Fruit fly (Drosophila melanogaster): Measurements from ENCODE around the gene Zip71B.

Zip71B gene

DNA sequence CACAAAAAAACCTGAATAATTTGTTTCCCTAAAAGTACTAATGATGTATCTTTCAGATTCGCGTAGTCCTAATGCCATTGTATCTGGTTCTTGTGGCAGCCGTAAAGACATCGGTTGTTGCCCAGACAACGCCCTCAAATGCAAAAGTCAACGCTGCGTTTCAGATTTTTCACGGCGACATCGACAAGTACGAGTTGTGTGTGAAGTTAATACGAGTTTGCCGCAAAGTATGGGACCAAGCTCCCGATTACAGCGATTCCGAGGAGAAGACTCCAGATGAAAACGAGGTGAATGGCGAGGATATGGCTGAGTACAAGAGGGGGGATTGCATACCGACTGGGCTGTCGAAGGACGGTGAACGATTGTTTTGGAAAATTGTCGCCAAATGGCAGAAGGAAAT lies 12.1 kb upstream of the Zip71B start:
- TF ChIP-seq Eip93F (GFP tag; optimal IDR thresholded peaks at IDR 0.05) (no peak), svp (GFP tag) (peak; percentile 36), Ets96B (tag; optimal IDR thresholded peaks at IDR 0.05) (no peak), Gug (GFP tag; IDR thresholded peaks at IDR 0.05) (no peak), fd85E (GFP tag; optimal IDR thresholded peaks at IDR 0.05) (no peak)

DNA sequence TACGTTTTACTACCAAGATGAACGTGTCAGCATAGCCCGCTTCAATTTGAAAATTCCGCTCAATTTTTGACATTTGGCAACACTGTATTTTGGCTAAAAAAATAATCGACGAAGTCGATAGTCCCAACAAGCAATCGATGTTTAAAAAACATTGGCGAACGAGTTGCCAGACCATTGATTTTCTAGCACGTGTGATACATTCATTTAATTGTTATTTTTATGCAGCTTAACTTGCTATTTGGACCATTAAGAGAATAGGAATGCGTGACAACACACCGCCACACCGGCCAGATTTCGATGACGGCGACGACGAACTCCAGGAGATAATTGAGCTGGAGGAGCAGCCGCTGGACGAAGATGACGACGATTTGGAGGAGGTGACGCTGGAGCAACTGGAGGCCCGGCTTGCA lies 9.4 kb upstream of the Zip71B start, which contains the start of gene CG5114:
Gene CG5114, plus strand, starts transcription at position 161 of the 410 bp plus-strand sequence.
- TF ChIP-seq fd85E (GFP tag; optimal IDR thresholded peaks at IDR 0.05) (no peak), CG10669 (GFP tag; optimal IDR thresholded peaks at IDR 0.05) (no peak), CG32006 (GFP tag; optimal IDR thresholded peaks at IDR 0.05) (no peak), CG15336 (GFP tag; IDR thresholded peaks at IDR 0.05) (no peak), esn (GFP tag; optimal IDR thresholded peaks at IDR 0.05) (peak; percentile 21), CG7368 (GFP tag; optimal IDR thresholded peaks at IDR 0.05) (no peak), vri (GFP tag; optimal IDR thresholded peaks at IDR 0.05) (no peak), CG8319 (GFP tag; optimal IDR thresholded peaks at IDR 0.05) (no peak), CG3032 (tag; optimal IDR thresholded peaks at IDR 0.05) (peak; percentile 5), CG1621 (tag; optimal IDR thresholded peaks at IDR 0.05) (no peak), Eip75B (GFP tag; optimal IDR thresholded peaks at IDR 0.05) (no peak), fd59A (GFP tag; optimal IDR thresholded peaks at IDR 0.05) (no peak), dac (GFP tag; optimal IDR thresholded peaks at IDR 0.05) (no peak), CG8632 (GFP tag; optimal IDR thresholded peaks at IDR 0.05) (no peak), lz (GFP tag; optimal IDR thresholded peaks at IDR 0.05) (peak; percentile 38), Ets96B (tag; optimal IDR thresholded peaks at IDR 0.05) (no peak), Lpt (GFP tag; optimal IDR thresholded peaks at IDR 0.05) (no peak), CG11902 (GFP tag; optimal IDR thresholded peaks at IDR 0.05) (no peak), Smox (GFP tag; optimal IDR thresholded peaks at IDR 0.05) (no peak), CG8119 (GFP tag; IDR thresholded peaks at IDR 0.05) (no peak), Hr38 (GFP tag; optimal IDR thresholded peaks at IDR 0.05) (no peak), CG6792 (GFP tag; optimal IDR thresholded peaks at IDR 0.05) (no peak), Sox15 (GFP tag; optimal IDR thresholded peaks at IDR 0.05) (no peak), fkh (GFP tag; optimal IDR thresholded peaks at IDR 0.05) (no peak), net (GFP tag; optimal IDR thresholded peaks at IDR 0.05) (no peak), salr (GFP tag; optimal IDR thresholded peaks at IDR 0.05) (no peak), CG34406 (GFP tag; optimal IDR thresholded peaks at IDR 0.05) (no peak), Met (GFP tag; optimal IDR thresholded peaks at IDR 0.05) (no peak), cyc (GFP tag; optimal IDR thresholded peaks at IDR 0.05) (peak; percentile 23), Ets21C (GFP tag; optimal IDR thresholded peaks at IDR 0.05) (no peak), CG6808 (GFP tag; optimal IDR thresholded peaks at IDR 0.05) (no peak), spab (GFP tag; optimal IDR thresholded peaks at IDR 0.05) (no peak), Hr39 (GFP tag; optimal IDR thresholded peaks at IDR 0.05) (peak; percentile 3), CG6854 (GFP tag; optimal IDR thresholded peaks at IDR 0.05) (no peak), CG9139 (GFP tag; optimal IDR thresholded peaks at IDR 0.05) (no peak), CG10631 (GFP tag; optimal IDR thresholded peaks at IDR 0.05) (no peak), Blimp-1 (GFP tag; optimal IDR thresholded peaks at IDR 0.05) (no peak), Sox14 (GFP tag; optimal IDR thresholded peaks at IDR 0.05) (peak; percentile 40), CG4318 (GFP tag; optimal IDR thresholded peaks at IDR 0.05) (no peak), svp (GFP tag) (no peak), CG6163 (GFP tag; IDR thresholded peaks at IDR 0.05) (no peak; the same call in 2 of the 3 replicates), Hr4 (GFP tag; optimal IDR thresholded peaks at IDR 0.05) (no peak), acj6 (GFP tag; optimal IDR thresholded peaks at IDR 0.05) (no peak), topi (GFP tag; optimal IDR thresholded peaks at IDR 0.05) (peak; percentile 22), Eip93F (GFP tag; optimal IDR thresholded peaks at IDR 0.05) (no peak), Sox102F (GFP tag; optimal IDR thresholded peaks at IDR 0.05) (no peak), CG31627 (GFP tag; optimal IDR thresholded peaks at IDR 0.05) (peak; percentile 29), ss (GFP tag; optimal IDR thresholded peaks at IDR 0.05) (no peak), eg (GFP tag; IDR thresholded peaks at IDR 0.05) (no peak), pdm3 (GFP tag; optimal IDR thresholded peaks at IDR 0.05) (peak; percentile 22)

All from whole organism, prepupa.